Worm (Caenorhabditis elegans) whole organism, L4 larva: ENCODE results near the gene copb-1.

Experiments
- F10B5.3 ChIP-seq: sonication (generic microtip); optimal IDR thresholded peaks from 2 replicates; lab custom pipeline; 2016; ENCODE audit warnings: mild to moderate bottlenecking, missing genetic modification characterization, missing compliant biosample characterization
- R02D3.7 ChIP-seq: fragments of 150-350 bp; sonication (generic microtip); optimal IDR thresholded peaks from 3 replicates; lab custom pipeline; 2014; ENCODE audit warnings: missing biosample characterization, missing genetic modification characterization
- Y48G9A.11 ChIP-seq: fragments of 200-800 bp; sonication (Bioruptor generic); IDR thresholded peaks from 2 replicates; pipeline ENCODE4 v1.3.6; 2022; ENCODE audit warnings: missing genetic modification reagents, missing genetic modification characterization, missing compliant biosample characterization
- ZK337.2 ChIP-seq: fragments of 200-800 bp; sonication (Bioruptor generic); IDR thresholded peaks from 2 replicates; pipeline ENCODE4 v1.3.6; 2022; ENCODE audit warnings: missing genetic modification reagents, missing genetic modification characterization, missing compliant biosample characterization
- arid-1 ChIP-seq: fragments of 200-800 bp; sonication (Bioruptor generic); conservative IDR thresholded peaks from 2 replicates; pipeline ENCODE4 v1.3.6; 2022; ENCODE audit warnings: missing genetic modification reagents, missing genetic modification characterization, missing compliant biosample characterization
- attf-4 ChIP-seq: sonication (generic microtip); optimal IDR thresholded peaks from 3 replicates; lab custom pipeline; 2017; ENCODE audit warnings: missing biosample characterization, missing genetic modification characterization
- ceh-44 ChIP-seq: fragments of 200-800 bp; sonication (Bioruptor generic); IDR thresholded peaks from 2 replicates; pipeline ENCODE4 v1.3.6; 2022; ENCODE audit warnings: missing genetic modification reagents, missing genetic modification characterization, missing compliant biosample characterization
- ceh-82 ChIP-seq: sonication (generic microtip); optimal IDR thresholded peaks from 2 replicates; lab custom pipeline; 2017; ENCODE audit warnings: missing biosample characterization, missing genetic modification characterization
- cey-2 ChIP-seq: sonication (generic microtip); optimal IDR thresholded peaks from 3 replicates; lab custom pipeline; 2017; ENCODE audit warnings: missing genetic modification characterization, mild to moderate bottlenecking, missing compliant biosample characterization, antibody characterized with exemption, borderline replicate concordance; ENCODE audit not compliant: insufficient read depth
- dmd-8 ChIP-seq: fragments of 200-800 bp; sonication (Bioruptor generic); IDR thresholded peaks from 2 replicates; pipeline ENCODE4 v1.3.6; 2022; ENCODE audit warnings: missing genetic modification characterization, missing compliant biosample characterization
- dmd-9 ChIP-seq: fragments of 200-800 bp; sonication (Bioruptor generic); IDR thresholded peaks from 2 replicates; pipeline ENCODE4 v1.3.6; 2022; ENCODE audit warnings: missing genetic modification reagents, missing genetic modification characterization, missing compliant biosample characterization
- duxl-1 ChIP-seq: sonication (generic microtip); optimal IDR thresholded peaks from 2 replicates; lab custom pipeline; 2016; ENCODE audit warnings: mild to moderate bottlenecking, missing genetic modification characterization, moderate library complexity, missing compliant biosample characterization; ENCODE audit not compliant: poor library complexity
- dve-1 ChIP-seq: sonication (generic microtip); optimal IDR thresholded peaks from 2 replicates; lab custom pipeline; 2017; ENCODE audit warnings: antibody characterized with exemption, mild to moderate bottlenecking, missing genetic modification characterization, missing compliant biosample characterization; ENCODE audit not compliant: insufficient read depth
- gei-8 ChIP-seq: fragments of 200-800 bp; sonication (Bioruptor generic); optimal IDR thresholded peaks from 2 replicates; lab custom pipeline; 2018; ENCODE audit warnings: mild to moderate bottlenecking, missing genetic modification characterization, missing compliant biosample characterization
- hif-1 ChIP-seq, 2 experiments: sonication (generic microtip); optimal IDR thresholded peaks; 2 replicates each; lab custom pipeline; 2016 to 2017; ENCODE audit warnings: missing compliant biosample characterization in 2 of 2, missing genetic modification characterization in 2 of 2, missing genetic modification reagents in 2 of 2, missing genotype in 2 of 2, mild to moderate bottlenecking in 1 of 2
- hlh-30 ChIP-seq: sonication (generic microtip); optimal IDR thresholded peaks from 2 replicates; lab custom pipeline; 2017; ENCODE audit warnings: antibody characterized with exemption, mild to moderate bottlenecking, missing genetic modification characterization, missing compliant biosample characterization; ENCODE audit not compliant: insufficient read depth
- jun-1 ChIP-seq: fragments of 150-350 bp; optimal IDR thresholded peaks from 2 replicates; lab custom pipeline; 2014; ENCODE audit warnings: missing biosample characterization, missing genetic modification reagents, missing genetic modification characterization
- lin-29 ChIP-seq: fragments of 200-800 bp; sonication (Bioruptor generic); IDR thresholded peaks from 2 replicates; pipeline ENCODE4 v1.3.6; 2022; ENCODE audit warnings: missing genetic modification reagents, missing genetic modification characterization, missing compliant biosample characterization
- lsy-2 ChIP-seq, 2 experiments: fragments of 150-350 bp in 1 of 2; sonication (generic microtip) in 1 of 2; optimal IDR thresholded peaks; 2 replicates each; lab custom pipeline; 2014 to 2017; ENCODE audit warnings: missing biosample characterization in 2 of 2, missing genetic modification characterization in 2 of 2
- mdt-29 ChIP-seq: fragments of 200-800 bp; sonication (Bioruptor generic); IDR thresholded peaks from 2 replicates; pipeline ENCODE4 v1.3.6; 2022; ENCODE audit warnings: missing genetic modification reagents, missing genetic modification characterization, missing compliant biosample characterization
- mes-2 ChIP-seq: sonication (generic microtip); optimal IDR thresholded peaks from 2 replicates; lab custom pipeline; 2016; ENCODE audit warnings: missing genotype, mild to moderate bottlenecking, missing genetic modification characterization, missing compliant biosample characterization; ENCODE audit not compliant: poor library complexity, severe bottlenecking
- nhr-10 ChIP-seq: fragments of 150-350 bp; optimal IDR thresholded peaks from 2 replicates; lab custom pipeline; 2014; ENCODE audit warnings: missing biosample characterization, missing genetic modification characterization
- nhr-102 ChIP-seq: sonication (generic microtip); optimal IDR thresholded peaks from 2 replicates; lab custom pipeline; 2016; ENCODE audit warnings: mild to moderate bottlenecking, missing genetic modification characterization, moderate library complexity, missing compliant biosample characterization
- nhr-11 ChIP-seq: fragments of 150-350 bp; optimal IDR thresholded peaks from 2 replicates; lab custom pipeline; 2014; ENCODE audit warnings: missing biosample characterization, missing genetic modification characterization
- nhr-28 ChIP-seq: fragments of 150-350 bp; optimal IDR thresholded peaks from 2 replicates; lab custom pipeline; 2014; ENCODE audit warnings: missing biosample characterization, missing genetic modification characterization
- nhr-77 ChIP-seq: fragments of 150-350 bp; optimal IDR thresholded peaks from 2 replicates; lab custom pipeline; 2014; ENCODE audit warnings: missing biosample characterization, missing genetic modification characterization
- saeg-2 ChIP-seq: fragments of 200-800 bp; sonication (Bioruptor generic); IDR thresholded peaks from 2 replicates; pipeline ENCODE4 v1.3.6; 2022; ENCODE audit warnings: missing genetic modification reagents, missing genetic modification characterization, missing compliant biosample characterization
- snpc-1.2 ChIP-seq: fragments of 200-800 bp; sonication (Bioruptor generic); IDR thresholded peaks from 2 replicates; pipeline ENCODE4 v1.3.6; 2022; ENCODE audit warnings: missing genetic modification reagents, missing genetic modification characterization, missing compliant biosample characterization
- tag-97 ChIP-seq: fragments of 200-800 bp; sonication (Bioruptor generic); IDR thresholded peaks from 2 replicates; pipeline ENCODE4 v1.3.6; 2022; ENCODE audit warnings: missing genetic modification characterization, missing compliant biosample characterization
- tra-1 ChIP-seq: fragments of 200-800 bp; sonication (Bioruptor generic); IDR thresholded peaks from 2 replicates; pipeline ENCODE4 v1.3.6; 2022; ENCODE audit warnings: missing genetic modification reagents, missing genetic modification characterization, missing compliant biosample characterization
- unc-62 ChIP-seq, 3 experiments: fragments of 150-350 bp in 1 of 3; sonication (generic microtip); optimal IDR thresholded peaks in 2 of 3; peaks in 1 of 3; 1 replicate in 1 of 3; 2 replicates in 2 of 3; lab custom pipeline; 2014 to 2017; ENCODE audit warnings: missing biosample characterization in 3 of 3, missing genetic modification characterization in 3 of 3, missing genetic modification reagents in 3 of 3, missing genotype in 1 of 3
- zfp-3 ChIP-seq: fragments of 200-800 bp; sonication (Bioruptor generic); conservative IDR thresholded peaks from 2 replicates; pipeline ENCODE4 v1.3.6; 2022; ENCODE audit warnings: missing genetic modification reagents, missing genetic modification characterization, missing compliant biosample characterization
- ztf-7 ChIP-seq: fragments of 150-350 bp; optimal IDR thresholded peaks from 2 replicates; lab custom pipeline; 2014; ENCODE audit warnings: missing biosample characterization, missing genetic modification characterization

The copb-1 gene

ce11 chrII:3096060-3096459 lies 17.5 kb downstream of the copb-1 start, which contains the start of gene srg-23:
Gene srg-23, minus strand, starts transcription at chrII:3096160.
- no peak for TF ChIP-seq nhr-11 (tag; lab: Kevin White, UChicago)
- TF ChIP-seq ZK337.2 (GFP tag; lab: Robert Waterston, UW), result no peak
- TF ChIP-seq arid-1, result no peak

- no peak for TF ChIP-seq lin-29 (GFP tag; lab: Robert Waterston, UW)
- TF ChIP-seq nhr-77 (tag; lab: Kevin White, UChicago), result no peak
- no peak for TF ChIP-seq R02D3.7 (tag; lab: Kevin White, UChicago)
- TF ChIP-seq cey-2 (tag; lab: Kevin White, UChicago), result no peak
- TF ChIP-seq lsy-2 (tag; optimal IDR thresholded peaks at IDR 0.05; lab: Kevin White, UChicago), result no peak
- TF ChIP-seq tra-1 (GFP tag; lab: Robert Waterston, UW), result no peak
- no peak for TF ChIP-seq hif-1 (tag; optimal IDR thresholded peaks at IDR 0.05; lab: Kevin White, UChicago)
These were observed 18.3 kb downstream of the copb-1 start, which contains the start of gene Y25C1A.14 for ce11 chrII:3096857-3097256. Gene Y25C1A.14, minus strand, starts transcription at chrII:3096957.

- TF ChIP-seq dmd-8 (no peak), dmd-9 (GFP tag; lab: Robert Waterston, UW) (no peak), ceh-44 (GFP tag; lab: Robert Waterston, UW) (no peak), gei-8 (GFP tag; lab: Kevin White, UChicago) (no peak), saeg-2 (no peak), nhr-28 (tag; lab: Kevin White, UChicago) (no peak), attf-4 (tag; lab: Kevin White, UChicago) (no peak), R02D3.7 (tag; lab: Kevin White, UChicago) (no peak), hlh-30 (tag; lab: Kevin White, UChicago) (no peak), tag-97 (GFP tag; lab: Robert Waterston, UW) (no peak), F10B5.3 (no peak), jun-1 (tag; lab: Kevin White, UChicago) (no peak), hif-1 (tag; optimal IDR thresholded peaks at IDR 0.05; lab: Kevin White, UChicago) (no peak), nhr-10 (tag; lab: Kevin White, UChicago) (no peak), mes-2 (tag; lab: Kevin White, UChicago) (no peak), ztf-7 (tag; lab: Kevin White, UChicago) (no peak), nhr-102 (no peak), duxl-1 (no peak)
These were observed 21.9 kb downstream of the copb-1 start, which contains the start of gene srg-24 for ce11 chrII:3100546-3100945. Gene srg-24, minus strand, starts transcription at chrII:3100646.

- no peak for TF ChIP-seq duxl-1
- no peak for TF ChIP-seq F10B5.3
- TF ChIP-seq saeg-2, result no peak
- no peak for TF ChIP-seq unc-62 (GFP tag; optimal IDR thresholded peaks at IDR 0.05 in 1 of 2; lab: Kevin White, UChicago)
- no peak for TF ChIP-seq unc-62 (tag; optimal IDR thresholded peaks at IDR 0.05; lab: Kevin White, UChicago)
- no peak for TF ChIP-seq ceh-44 (GFP tag; lab: Robert Waterston, UW)
- TF ChIP-seq snpc-1.2 (GFP tag; lab: Robert Waterston, UW), result no peak
- no peak for TF ChIP-seq mdt-29
- no peak for TF ChIP-seq zfp-3 (GFP tag; lab: Robert Waterston, UW)
- TF ChIP-seq Y48G9A.11, result no peak
- no peak for TF ChIP-seq nhr-10 (tag; lab: Kevin White, UChicago)
- no peak for TF ChIP-seq dve-1 (tag; lab: Kevin White, UChicago)
- TF ChIP-seq ceh-82 (tag; lab: Kevin White, UChicago), result no peak
These were observed 23.4 kb downstream of the copb-1 start, which contains the start of gene clec-121 for ce11 chrII:3102018-3102417. Gene clec-121, plus strand, starts transcription at chrII:3102318.
